Fruit fly (Drosophila melanogaster) ovary, adult (tissue): ENCODE results near the gene CG33296.

Source experiments
- CG17801 ChIP-seq: fragments of 200-800 bp; optimal IDR thresholded peaks from 2 replicates; lab custom pipeline; 2019; ENCODE audit warnings: missing biosample characterization, mild to moderate bottlenecking, missing genetic modification characterization, moderate library complexity; ENCODE audit not compliant: partially characterized antibody

Gene CG33296

DNA sequence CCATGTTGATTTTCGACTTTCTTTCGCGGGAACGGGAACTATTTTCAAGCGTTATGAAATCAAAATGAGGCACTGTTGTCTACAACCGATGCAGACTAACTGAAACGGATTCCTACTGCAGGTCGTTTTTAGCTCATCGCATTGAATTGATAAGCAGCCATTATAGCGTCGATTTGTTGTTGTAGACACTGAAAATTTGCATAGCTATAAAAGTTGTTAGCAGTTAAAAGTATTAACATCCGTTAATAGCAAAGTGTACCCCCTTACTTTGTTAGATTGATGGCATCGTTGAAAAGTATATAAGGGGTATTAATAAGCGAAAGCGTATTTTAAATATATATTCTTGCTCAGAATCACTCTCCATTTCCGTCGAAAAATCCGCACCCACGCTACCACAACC lies 2.9 kb upstream of the CG33296 start, which contains the start of gene CG13793:
Gene CG13793 (minus strand): TSS at position 101 of the 400 bp plus-strand sequence.
- TF ChIP-seq CG17801 (GFP tag; lab: Kevin White, UChicago) = no peak

DNA sequence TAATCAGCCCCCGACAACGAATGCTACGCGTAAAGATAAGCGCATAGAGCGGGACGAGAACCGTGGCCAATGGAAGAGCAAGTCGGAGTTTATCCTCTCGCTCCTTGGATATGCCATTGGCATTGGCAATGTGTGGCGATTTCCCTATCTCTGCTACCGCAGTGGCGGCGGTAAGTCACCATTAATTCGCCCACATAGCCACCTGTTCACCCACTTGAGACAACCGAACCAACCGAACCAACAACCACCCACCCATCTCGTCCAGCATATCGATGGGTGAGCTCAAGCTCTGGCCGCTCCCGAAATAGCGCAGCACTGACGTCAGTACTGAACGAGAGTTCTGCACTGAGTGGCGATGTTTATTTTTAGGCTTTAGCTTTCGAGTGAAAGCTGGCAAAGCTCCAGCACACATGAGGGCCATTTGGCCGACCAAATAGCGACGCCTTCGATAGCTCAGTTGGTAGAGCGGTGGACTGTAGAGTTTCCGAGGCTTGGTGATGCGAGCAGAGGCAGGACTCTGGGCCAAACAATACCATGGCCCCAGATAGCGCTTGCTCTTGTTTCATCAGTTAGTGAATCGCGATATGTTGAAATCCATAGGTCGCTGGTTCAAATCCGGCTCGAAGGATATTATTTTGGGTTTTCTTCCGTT lies 5.3 kb downstream of the CG33296 start:
- TF ChIP-seq CG17801 (GFP tag; lab: Kevin White, UChicago) = no peak

DNA sequence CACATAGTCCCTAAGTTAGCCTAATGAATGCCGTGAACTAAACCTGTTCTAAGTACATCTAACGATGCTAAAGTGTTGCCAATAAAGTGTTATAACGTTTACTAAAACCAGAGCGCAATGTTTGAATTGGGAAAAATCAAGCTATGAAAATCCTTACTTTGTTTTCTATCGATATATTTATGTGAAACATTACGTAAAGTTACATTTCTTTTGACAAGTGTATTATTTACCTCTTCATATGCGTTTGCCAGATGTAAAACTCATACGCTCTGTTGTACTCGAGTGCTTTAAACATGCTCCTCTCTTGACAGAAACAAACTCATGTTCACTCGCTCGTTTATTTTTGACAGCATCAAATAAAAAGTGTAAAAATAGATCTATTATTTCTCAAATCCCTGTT lies 5.9 kb downstream of the CG33296 start, which contains the start of gene Ntl:
Gene Ntl (plus strand): TSS at position 301 of the 400 bp plus-strand sequence.
- no peak for TF ChIP-seq CG17801 (GFP tag; lab: Kevin White, UChicago)

DNA sequence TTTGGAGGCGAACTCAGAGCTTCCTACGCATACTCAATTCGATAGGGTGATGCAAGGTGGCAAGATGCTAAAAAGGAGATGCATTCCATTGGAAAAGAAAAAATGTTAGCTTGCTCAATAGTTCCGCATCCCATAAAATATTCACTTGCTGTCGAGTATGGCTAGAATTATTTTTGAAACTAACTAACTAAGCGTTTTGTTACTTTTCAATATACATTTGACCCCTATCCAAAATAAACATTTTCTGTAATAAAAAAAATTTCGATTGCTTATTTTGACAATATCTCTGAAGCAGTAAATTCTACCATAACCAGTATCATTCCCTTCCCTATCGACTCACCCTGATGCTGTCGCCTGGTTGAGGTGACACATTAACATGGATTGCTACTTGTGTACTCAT lies 12.9 kb downstream of the CG33296 start:
- no peak for TF ChIP-seq CG17801 (GFP tag; lab: Kevin White, UChicago)

DNA sequence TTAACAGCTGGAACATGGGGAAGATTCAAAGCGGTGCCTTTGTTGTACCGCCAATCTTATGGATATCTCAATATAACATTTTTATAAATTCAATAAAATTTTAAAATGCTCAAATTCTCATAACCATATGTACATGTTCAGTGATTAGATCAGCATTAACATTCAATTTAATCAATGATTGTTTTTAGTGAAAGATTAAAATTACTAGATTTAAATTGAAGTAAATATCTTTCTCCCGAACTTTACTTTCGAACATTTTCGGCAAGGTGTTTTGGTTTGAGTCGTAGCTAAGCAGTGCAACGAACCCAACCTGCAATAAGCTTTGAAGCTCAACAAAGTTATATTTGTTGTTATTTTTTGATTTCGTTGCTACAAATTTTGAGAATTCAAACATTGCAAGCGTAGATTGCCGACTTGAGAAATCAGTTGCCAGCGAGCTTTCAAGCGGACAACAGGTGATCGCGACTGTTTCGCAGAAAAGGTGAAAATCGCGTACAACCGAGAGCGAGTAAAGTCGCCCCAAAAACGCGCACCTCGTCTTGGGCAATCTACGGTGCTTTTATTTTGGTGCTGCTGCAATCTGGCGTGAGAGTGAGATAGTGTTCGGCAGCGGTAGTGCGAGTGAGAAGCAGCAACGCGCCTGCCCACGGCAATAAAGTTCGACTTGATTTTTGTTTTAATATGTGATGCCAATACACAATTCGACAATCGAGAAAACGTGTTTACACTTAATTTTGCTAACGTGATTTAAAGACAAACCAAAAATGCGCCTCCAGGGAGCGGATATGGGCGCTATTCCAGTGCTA lies 13.9 kb downstream of the CG33296 start, which contains the start of gene Tep3:
Gene Tep3 (plus strand): TSS at position 423 of the 806 bp plus-strand sequence.
- peak; percentile 73 for TF ChIP-seq CG17801 (GFP tag; lab: Kevin White, UChicago)

DNA sequence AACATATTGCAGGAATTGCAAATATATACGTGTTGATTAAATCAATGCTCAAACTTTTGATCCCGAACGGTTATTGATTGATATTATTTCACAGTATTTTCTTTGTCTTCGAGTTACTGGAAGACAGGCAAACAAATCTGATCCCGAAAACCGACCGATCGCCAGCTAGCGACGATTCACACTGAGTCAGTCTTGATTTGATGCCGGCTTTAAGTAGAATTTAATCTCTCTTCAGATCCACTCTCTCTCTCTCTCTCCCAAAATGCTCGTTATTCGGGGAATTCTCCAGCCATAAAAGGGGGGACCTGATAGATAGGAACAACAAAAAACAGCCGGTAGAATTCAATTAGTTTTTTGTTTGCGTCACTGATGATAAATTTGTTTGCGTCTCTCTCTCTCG lies 15.0 kb downstream of the CG33296 start, which contains the start of gene Tep2:
Gene Tep2 (minus strand): TSS at position 185 of the 400 bp plus-strand sequence.
- TF ChIP-seq CG17801 (GFP tag; lab: Kevin White, UChicago) = no peak

DNA sequence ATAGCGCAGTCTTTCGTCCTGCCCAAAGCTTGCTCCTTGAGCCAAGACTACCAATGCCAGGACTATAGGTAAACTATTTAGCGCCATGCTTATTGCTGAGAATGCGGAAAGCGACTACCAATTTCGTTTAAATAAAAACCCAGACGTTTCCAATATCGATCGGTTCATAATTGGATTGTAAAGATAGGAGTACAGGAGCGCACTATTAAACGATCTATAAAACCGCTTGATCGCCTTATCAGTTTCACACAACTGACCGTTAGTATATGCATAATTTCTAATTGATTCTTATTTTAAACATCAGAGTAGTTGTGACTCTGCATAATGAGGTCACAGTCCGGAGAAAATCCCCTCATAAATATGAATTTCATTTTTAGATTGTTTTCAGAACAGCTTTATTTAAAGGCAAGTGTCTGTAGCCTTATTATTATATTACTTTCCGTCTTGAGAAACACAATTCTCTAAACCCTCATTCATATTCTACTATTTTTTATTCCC lies 23.8 kb downstream of the CG33296 start, which contains the start of the genes CG7025 and CG43235:
Gene CG7025 (minus strand): TSS at position 101 of the 498 bp plus-strand sequence.
Gene CG43235 (plus strand): TSS at position 448 of the 498 bp plus-strand sequence.
- no peak for TF ChIP-seq CG17801 (GFP tag; lab: Kevin White, UChicago)

DNA sequence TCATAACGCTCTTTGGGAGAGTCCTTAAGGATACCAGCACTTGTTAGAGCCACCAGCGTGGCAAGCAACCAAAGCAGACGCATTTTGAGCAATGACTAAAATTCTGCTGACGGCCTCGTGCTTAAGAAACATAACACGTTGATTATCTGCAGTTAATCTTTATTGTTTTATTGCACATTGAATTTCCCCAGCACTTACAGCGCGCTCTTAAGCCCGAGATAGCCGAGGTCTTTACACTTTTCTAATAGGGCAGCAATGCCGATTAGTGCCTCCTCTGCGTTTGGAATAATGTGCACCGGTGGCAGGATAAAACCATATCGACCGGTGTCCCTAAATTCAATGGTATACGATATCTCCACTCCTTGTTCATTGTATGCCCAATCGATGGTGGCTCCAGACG lies 25.5 kb downstream of the CG33296 start, which contains the start of gene CG18585:
Gene CG18585 (minus strand): TSS at position 101 of the 400 bp plus-strand sequence.
- TF ChIP-seq CG17801 (GFP tag; lab: Kevin White, UChicago) = no peak

DNA sequence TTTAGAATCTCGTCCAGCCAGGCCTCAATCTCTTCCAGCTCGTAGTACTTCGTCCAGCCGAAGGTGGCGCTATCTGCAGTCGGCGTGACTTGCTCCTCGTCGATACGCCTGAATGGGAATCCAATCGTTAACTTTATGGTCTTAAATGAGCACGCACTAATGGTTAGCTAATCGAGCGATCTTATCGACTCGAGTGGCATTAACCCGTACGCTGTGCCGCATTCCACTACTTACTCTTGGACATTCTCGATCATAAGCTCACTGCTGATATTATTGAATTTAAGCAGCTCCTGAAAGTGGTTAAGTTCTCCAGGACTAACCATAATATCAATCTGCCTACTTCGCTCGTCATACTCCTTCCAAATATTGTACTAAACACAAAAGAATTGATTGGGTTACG lies 26.0 kb downstream of the CG33296 start:
- no peak for TF ChIP-seq CG17801 (GFP tag; lab: Kevin White, UChicago)

DNA sequence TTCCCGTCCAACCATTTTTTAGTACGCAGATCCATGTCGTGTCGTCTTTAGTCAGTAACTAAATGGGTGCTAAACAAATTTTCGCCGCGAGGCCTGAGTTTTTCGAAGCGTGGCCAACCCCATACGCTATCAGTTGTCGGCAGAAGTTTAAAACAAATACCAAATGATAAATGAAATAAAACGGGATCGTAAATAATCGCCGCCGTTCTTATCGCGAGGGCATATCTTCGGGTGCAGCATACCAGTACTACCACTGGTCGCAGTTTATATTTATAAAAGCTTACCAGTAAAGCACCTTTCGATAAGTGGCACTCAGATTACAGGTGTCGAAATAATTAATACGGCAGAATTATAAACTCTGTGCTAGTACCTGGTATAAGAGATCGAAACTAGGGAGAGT lies 31.2 kb downstream of the CG33296 start:
- TF ChIP-seq CG17801 (GFP tag; lab: Kevin White, UChicago) = no peak

DNA sequence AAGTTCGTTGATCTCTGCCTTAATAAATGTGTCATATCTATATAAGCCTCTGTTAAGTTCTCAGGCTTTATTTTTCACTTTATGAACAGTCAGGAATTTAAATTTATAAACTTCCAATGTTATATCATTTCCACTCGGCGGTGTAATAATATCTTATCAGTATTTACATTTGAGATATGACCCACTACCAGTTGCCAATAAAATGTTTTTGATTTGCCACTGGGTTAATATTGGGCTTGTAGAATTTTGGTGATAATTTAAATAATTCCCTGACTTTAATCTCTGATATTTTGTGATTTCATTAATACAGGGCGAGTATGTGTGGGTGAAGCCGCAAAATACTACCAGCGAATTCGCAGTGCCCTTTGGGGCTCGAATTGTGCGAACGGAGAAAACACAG lies 36.1 kb downstream of the CG33296 start:
- no peak for TF ChIP-seq CG17801 (GFP tag; lab: Kevin White, UChicago)

DNA sequence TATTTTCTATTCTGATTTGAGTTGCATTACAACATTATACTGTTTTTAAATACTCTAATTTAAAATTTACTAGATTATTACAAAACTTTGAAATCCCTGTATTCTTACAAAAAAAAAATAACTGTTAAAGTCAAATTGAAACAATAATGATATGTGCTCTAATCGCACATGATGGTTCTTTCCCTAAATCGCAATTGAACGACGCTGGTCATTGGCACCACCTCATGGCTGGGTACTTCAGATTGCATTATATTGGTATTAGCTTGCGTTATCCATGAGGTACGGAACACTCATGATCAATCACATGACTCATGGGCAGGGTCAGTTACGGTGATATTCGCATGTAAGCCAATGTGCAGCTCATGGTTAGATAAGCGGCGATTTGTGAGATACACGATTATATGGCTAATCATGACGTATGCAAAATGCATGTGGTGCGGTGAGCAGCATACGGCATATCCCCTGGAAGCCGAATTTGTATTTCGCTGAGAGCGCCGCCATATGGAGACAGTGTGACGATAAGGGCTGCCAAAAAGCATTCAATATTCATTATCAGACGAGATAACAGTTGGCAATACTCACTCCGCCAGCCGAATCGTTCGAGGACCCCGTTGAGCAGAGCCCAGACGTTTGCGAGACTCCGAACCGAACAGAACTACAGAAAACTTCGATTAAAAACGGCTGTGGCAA lies 38.2 kb downstream of the CG33296 start:
- no peak for TF ChIP-seq CG17801 (GFP tag; lab: Kevin White, UChicago)

DNA sequence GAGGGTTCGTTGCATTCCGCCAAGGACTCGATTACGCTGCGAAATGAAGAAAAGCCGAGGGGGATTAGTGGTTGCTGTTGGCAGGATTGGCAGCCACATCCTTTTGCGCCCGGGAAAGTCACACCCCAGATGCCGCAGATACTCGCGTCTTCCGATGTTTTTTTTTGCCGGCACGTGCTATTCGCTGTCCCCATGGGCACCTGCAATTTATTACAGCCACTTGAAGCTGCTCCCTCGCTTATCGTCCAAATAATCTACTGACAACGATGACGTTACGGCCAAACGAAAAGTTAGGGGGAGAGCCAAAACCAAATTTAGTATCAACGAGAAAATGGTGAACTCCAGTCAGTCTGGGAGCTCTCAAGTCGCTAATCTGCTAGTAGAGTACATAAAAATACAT lies 39.5 kb downstream of the CG33296 start:
- TF ChIP-seq CG17801 (GFP tag; lab: Kevin White, UChicago) = no peak

DNA sequence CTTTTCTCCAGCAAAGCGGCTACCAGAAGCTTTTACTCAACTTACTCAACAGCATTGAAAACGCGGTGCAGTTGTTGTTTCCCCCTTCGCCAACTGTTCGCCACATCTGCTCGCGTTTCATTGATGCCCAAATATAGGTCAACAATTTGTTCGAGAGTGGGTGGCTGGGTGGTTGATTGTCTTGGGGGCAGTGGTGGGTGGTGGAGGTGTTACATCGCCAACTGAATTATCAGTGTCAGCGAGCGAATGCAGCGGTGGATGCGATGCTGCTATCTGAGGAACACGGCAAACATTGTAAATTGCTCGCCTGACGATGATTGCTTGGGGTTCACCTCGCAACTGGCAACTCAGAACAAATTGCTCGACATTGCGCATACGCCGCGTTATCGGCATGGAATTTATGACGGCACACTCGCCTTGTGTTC lies 40.7 kb downstream of the CG33296 start:
- TF ChIP-seq CG17801 (GFP tag; lab: Kevin White, UChicago) = no peak
